Worm (Caenorhabditis elegans): ENCODE data around the gene Y53F4B.51.

DNA sequence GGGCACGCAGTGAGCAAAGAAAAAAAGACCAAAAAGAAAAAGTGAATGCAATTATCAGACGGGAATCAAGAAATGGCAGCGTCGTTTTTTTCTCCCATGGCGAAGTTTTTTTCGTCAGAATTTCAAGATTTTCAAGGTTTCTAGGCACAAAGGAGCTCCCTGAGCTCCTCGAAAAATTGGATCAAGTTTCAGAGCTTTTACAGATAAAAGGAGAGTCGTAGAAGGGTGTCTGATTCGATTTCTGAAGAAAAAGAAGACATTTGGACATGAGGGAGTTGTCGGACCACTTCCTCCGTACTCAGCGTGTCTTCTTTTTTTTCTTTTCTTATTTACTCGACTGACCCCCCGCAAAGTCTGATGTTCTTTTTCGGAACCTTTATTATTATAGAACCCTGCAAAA lies 1.4 kb upstream of the Y53F4B.51 start:
- TF ChIP-seq elt-3 (tag; optimal IDR thresholded peaks at IDR 0.05): no peak
- no peak for TF ChIP-seq nhr-237 (tag; optimal IDR thresholded peaks at IDR 0.05)
- no peak for TF ChIP-seq lsy-2 (tag; optimal IDR thresholded peaks at IDR 0.05)
- no peak for TF ChIP-seq elt-1 (tag; optimal IDR thresholded peaks at IDR 0.05; ENCODE audit: borderline replicate concordance, insufficient read depth)
- no peak for TF ChIP-seq zip-8 (tag; optimal IDR thresholded peaks at IDR 0.05)
- no peak for TF ChIP-seq ztf-11 (tag; optimal IDR thresholded peaks at IDR 0.05)
- TF ChIP-seq unc-62 (GFP tag; optimal IDR thresholded peaks at IDR 0.05): no peak
- no peak for TF ChIP-seq sem-2 (GFP tag; optimal IDR thresholded peaks at IDR 0.05)
- TF ChIP-seq blmp-1 (tag; optimal IDR thresholded peaks at IDR 0.05): no peak

Measured in whole organism, mixed stage, embryonic.